Worm (Caenorhabditis elegans) whole organism, late embryonic: ENCODE results near the gene sra-36.

Experiments used
- ama-1 ChIP-seq: fragments of 150-350 bp; optimal IDR thresholded peaks from 2 replicates; lab custom pipeline; 2014
- ceh-2 ChIP-seq: sonication (generic microtip); optimal IDR thresholded peaks from 2 replicates; lab custom pipeline; 2016; ENCODE audit warnings: missing genotype, missing genetic modification characterization, missing compliant biosample characterization
- ceh-30 ChIP-seq: fragments of 150-350 bp; optimal IDR thresholded peaks from 2 replicates; lab custom pipeline; 2014; ENCODE audit warnings: missing biosample characterization, missing genetic modification characterization
- ceh-9 ChIP-seq: sonication (generic microtip); optimal IDR thresholded peaks from 2 replicates; lab custom pipeline; 2016; ENCODE audit warnings: mild to moderate bottlenecking, missing genetic modification characterization, inconsistent platforms, missing compliant biosample characterization
- ets-4 ChIP-seq: sonication (generic microtip); optimal IDR thresholded peaks from 2 replicates; lab custom pipeline; 2016; ENCODE audit warnings: missing genetic modification characterization, missing compliant biosample characterization
- lin-11 ChIP-seq: fragments of 200-800 bp; sonication (Bioruptor generic); optimal IDR thresholded peaks from 2 replicates; lab custom pipeline; 2018; ENCODE audit warnings: mild to moderate bottlenecking, missing genetic modification characterization, missing compliant biosample characterization
- nhr-11 ChIP-seq: fragments of 150-350 bp; optimal IDR thresholded peaks from 2 replicates; lab custom pipeline; 2014; ENCODE audit warnings: missing biosample characterization, missing genetic modification characterization
- pag-3 ChIP-seq: sonication (generic microtip); optimal IDR thresholded peaks from 2 replicates; lab custom pipeline; 2016; ENCODE audit warnings: missing compliant biosample characterization, missing genetic modification characterization, borderline replicate concordance
- tbx-2 ChIP-seq: sonication (generic microtip); optimal IDR thresholded peaks from 2 replicates; lab custom pipeline; 2016; ENCODE audit warnings: missing genetic modification characterization, missing compliant biosample characterization

DNA sequence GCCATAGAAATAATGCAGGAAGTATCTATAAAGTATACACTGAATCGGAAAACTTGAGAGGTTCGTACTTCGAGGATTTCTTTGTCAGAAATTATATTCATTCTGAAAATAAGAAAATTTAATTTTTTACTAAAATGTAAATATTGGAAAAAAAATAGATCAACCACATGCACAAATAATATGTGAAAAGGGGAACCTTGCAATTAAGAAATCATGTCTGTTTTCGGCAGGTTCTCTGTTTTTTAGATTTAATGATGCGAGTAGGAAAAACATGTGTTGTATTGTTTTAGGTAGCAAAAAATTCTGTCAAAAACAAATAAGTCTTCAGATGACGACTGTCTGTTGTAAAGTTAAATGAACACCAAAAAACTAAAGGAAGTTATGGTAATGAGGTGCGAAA lies 3.4 kb downstream of the sra-36 start, which contains the start of gene sra-33:
- TF ChIP-seq ceh-9 (tag; lab: Kevin White, UChicago) (no peak), tbx-2 (tag; lab: Kevin White, UChicago) (no peak), ceh-2 (tag; lab: Kevin White, UChicago) (no peak), pag-3 (tag; lab: Kevin White, UChicago) (no peak), lin-11 (no peak), ets-4 (tag; lab: Kevin White, UChicago) (no peak), ama-1 (no peak), nhr-11 (no peak), ceh-30 (tag; lab: Kevin White, UChicago) (no peak)
